Fruit fly (Drosophila melanogaster) whole organism: ENCODE data around the gene CG5854.

Source experiments
- CG8478 ChIP-seq: fragments of >200 bp; optimal IDR thresholded peaks from 2 replicates; lab custom pipeline; 2018; ENCODE audit warnings: inconsistent platforms
- Dll ChIP-seq: fragments of >200 bp; optimal IDR thresholded peaks from 2 replicates; lab custom pipeline; 2017
- EcR ChIP-seq, 2 experiments: fragments of >200 bp; optimal IDR thresholded peaks; 2 replicates each; lab custom pipeline; 2017; ENCODE audit warnings: missing biosample characterization in 2 of 2, missing genetic modification characterization in 2 of 2, missing genetic modification reagents in 2 of 2
- pan ChIP-seq: fragments of >200 bp; optimal IDR thresholded peaks from 2 replicates; lab custom pipeline; 2017
- psq ChIP-seq: fragments of >200 bp; optimal IDR thresholded peaks from 2 replicates; lab custom pipeline; 2017
- usp ChIP-seq: fragments of >200 bp; optimal IDR thresholded peaks from 2 replicates; lab custom pipeline; 2017; ENCODE audit warnings: missing biosample characterization, missing genetic modification characterization, mixed read lengths

Gene CG5854

DNA sequence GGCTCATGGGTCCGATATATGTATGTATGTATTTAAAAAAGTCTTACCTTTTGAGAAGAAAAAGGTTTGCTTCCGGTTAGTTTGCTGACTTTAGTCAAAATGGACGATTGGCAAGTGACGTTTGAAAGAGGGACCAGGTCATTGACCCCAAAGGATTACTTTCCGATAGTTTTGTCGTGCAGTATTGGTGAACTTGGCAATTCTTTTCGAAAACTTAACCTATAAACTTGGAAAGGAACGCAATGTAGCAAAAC, 355 bp upstream of the CG5854 start, which contains the start of gene RpS19b:
Gene RpS19b, minus strand, starts transcription at position 101 of the 254 bp plus-strand sequence.
- no peak for TF ChIP-seq EcR (GFP tag; optimal IDR thresholded peaks at IDR 0.05; lab: Kevin White, UChicago)
- no peak for TF ChIP-seq CG8478 (lab: Kevin White, UChicago)
- TF ChIP-seq pan (lab: Kevin White, UChicago): no peak
- TF ChIP-seq psq (lab: Kevin White, UChicago): no peak
- no peak for TF ChIP-seq Dll (lab: Kevin White, UChicago)
- TF ChIP-seq usp (GFP tag; lab: Kevin White, UChicago): no peak

DNA sequence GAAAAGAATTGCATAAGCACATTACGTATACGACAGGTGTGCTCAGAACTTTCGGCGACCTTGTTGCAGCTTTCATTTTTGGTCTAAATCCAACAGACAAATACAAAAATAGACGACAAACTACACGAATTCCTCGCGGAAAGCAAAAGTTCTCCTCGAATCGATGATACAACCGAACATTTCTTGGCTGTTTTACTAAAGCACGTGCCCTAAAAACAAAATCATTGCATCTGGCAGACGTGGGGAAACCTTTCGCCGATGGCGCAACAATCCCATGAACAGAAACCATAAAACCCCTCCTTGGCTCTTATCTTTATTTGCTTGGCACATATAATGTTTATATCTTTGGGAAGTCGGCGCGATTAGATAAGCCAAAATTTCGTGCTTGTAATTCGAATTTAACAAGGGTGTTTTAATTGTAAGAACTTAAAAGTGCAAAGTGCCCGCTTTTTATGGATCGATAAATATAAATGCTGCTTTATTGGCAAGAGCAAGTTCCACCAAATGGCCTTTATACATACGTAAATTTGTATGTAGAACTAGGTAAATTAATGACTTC, 4.9 kb downstream of the CG5854 start:
- no peak for TF ChIP-seq Dll (lab: Kevin White, UChicago)
- no peak for TF ChIP-seq usp (GFP tag; lab: Kevin White, UChicago)

DNA sequence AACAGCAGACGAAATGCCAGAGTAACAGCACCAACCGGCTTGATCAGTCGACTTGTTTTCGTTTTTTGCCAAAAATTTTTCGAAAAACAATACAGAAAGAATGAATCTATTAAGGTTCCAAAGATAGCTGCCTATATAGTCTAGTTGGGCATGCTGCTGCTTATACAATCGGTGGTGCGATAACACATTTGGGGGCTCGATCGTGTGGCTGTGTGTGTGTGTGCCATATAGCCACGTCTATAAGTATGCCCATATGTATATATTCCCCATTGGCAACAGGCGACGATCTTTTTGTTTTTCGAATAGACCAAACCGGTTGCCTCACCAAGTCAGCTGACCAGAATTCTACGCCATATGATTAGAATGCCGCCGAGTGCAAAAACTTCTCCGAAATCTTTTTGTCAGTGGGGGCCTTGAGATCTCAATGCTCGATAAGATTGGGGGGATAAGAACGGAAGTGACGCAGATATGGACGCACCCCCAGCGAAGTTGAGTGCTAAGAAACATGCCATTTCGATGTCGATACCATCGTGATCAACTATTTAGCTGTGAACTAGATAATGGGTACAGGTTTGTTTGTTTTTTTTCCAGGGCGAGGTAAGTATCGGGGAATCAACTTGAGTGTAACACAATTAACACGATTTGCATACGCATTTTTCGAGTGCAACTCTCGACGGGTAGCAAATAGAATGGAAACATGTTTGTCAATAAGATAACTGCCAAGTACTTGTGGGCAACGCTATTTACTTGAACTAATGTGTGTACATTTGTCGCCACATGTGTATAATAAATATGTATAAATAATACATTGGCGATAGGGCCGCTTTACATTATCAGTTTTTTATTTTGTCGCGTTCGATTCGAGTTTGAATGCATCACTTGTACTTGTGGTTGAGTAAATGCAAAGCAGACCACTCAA, 6.5 kb downstream of the CG5854 start:
- no peak for TF ChIP-seq Dll (lab: Kevin White, UChicago)
- no peak for TF ChIP-seq psq (lab: Kevin White, UChicago)
- TF ChIP-seq usp (GFP tag; lab: Kevin White, UChicago): no peak
- TF ChIP-seq CG8478 (lab: Kevin White, UChicago): no peak
- no peak for TF ChIP-seq EcR (GFP tag; optimal IDR thresholded peaks at IDR 0.05; lab: Kevin White, UChicago)
- no peak for TF ChIP-seq pan (lab: Kevin White, UChicago)

DNA sequence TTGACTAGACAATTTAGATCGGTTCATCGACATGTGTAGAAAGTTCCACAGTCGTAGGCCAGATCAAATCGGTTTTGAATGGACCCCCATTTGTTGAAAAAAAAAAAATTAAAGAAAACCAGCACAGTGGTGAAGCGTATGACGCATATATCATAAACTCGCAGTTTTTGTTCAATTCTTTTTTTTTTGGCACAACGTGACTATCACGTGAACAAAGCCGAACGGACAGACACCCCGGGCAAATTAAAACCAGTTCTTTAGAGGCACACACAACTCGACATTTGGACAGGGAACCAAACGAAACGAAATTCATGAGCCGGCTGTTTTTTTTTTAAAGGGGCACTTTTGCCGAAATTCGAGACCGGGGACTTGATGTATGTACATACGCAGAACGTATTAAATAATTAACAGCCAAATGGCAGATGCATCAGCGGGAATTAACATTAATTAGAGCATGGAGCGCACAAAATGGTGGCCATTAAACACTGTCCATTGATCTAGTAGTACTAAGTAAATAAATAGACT, 7.2 kb downstream of the CG5854 start:
- TF ChIP-seq pan (lab: Kevin White, UChicago): no peak
- TF ChIP-seq EcR (GFP tag; optimal IDR thresholded peaks at IDR 0.05; lab: Kevin White, UChicago): no peak
- no peak for TF ChIP-seq psq (lab: Kevin White, UChicago)

DNA sequence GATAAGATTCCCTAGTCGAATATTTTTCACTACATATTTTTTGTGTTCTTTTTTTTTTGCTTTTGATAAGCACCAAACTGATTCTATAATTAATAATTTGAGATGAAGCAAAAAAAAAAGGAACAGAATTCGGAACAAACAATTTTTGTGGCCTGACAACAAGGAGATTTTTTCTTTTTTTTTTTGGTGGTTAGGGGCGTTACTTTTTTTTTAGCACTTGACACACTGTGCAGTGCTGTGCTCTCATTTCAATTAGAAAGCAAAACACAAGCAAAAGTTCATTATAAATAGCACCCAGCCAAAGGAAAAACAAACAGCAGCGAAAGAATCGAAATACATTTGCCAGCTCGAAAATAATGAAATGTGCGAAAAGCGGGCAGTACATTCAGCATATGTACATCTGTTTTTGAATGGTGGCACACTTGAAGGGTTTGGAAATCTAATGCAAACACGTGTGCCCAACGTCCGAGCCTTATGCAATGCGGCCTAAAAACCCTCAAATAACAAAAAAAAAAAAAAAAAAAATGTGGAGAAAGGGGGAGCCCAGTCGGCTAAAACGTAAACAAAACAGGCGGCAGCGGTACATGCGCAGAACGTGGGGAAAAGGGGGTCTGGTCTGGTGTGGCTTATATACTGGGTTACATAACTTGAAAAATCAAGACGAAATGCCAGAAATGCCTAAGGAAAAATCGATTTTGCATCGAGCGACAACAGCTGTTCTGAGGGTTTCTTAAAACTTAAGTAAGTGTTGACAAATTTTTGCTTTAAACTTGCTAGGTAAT, 8.1 kb downstream of the CG5854 start:
- TF ChIP-seq EcR (GFP tag; optimal IDR thresholded peaks at IDR 0.05; lab: Kevin White, UChicago) (no peak), psq (lab: Kevin White, UChicago) (no peak), pan (lab: Kevin White, UChicago) (no peak), Dll (lab: Kevin White, UChicago) (no peak), CG8478 (lab: Kevin White, UChicago) (no peak), usp (GFP tag; lab: Kevin White, UChicago) (no peak)

DNA sequence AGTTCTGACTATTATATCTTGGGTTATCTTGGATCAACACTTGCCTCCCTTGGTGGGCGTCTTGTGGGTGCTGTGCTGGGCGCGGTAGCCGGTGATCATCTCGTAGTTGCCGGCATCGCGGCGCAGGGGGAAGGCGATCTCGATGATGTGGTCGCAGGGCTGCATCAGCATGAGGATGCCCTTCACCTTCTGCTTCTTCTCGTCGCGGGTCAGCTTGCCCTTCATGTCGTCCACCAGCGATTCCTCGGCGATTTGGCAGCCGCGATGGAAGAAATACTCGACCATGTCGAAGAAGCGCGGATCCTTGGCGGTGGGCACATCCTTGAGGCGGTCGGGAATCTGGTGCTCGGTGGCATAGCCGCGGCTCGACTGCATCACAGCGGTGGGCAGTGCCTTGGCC, 8.8 kb downstream of the CG5854 start:
- no peak for TF ChIP-seq usp (GFP tag; lab: Kevin White, UChicago)
- no peak for TF ChIP-seq psq (lab: Kevin White, UChicago)
- no peak for TF ChIP-seq EcR (GFP tag; optimal IDR thresholded peaks at IDR 0.05; lab: Kevin White, UChicago)
- TF ChIP-seq pan (lab: Kevin White, UChicago): no peak
- no peak for TF ChIP-seq CG8478 (lab: Kevin White, UChicago)
- TF ChIP-seq Dll (lab: Kevin White, UChicago): no peak

DNA sequence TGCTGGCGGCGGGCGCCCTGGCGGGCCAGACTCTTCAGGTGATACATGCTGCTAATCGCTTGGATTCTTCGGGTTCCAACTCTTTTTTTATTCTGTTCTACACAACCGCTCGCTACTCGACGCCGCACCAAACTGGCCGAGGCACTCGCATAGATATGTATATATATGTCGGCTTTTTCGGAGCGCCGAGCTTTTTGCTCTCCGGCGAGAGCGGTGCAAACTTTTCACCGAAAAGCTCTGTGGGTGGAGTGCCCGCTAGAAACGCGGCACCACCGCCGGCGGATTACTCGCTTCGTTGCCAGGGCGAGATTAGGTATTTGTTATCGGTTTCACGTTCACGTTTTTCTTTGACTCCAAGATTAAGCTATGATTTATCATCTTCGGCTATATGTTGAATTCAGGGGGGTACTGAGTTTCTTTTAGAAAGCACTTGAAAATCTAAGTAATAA, 9.3 kb downstream of the CG5854 start, which contains the start of gene Gdh:
Gene Gdh, minus strand, starts transcription at position 137 of the 449 bp plus-strand sequence.
- TF ChIP-seq psq (lab: Kevin White, UChicago): no peak
- no peak for TF ChIP-seq Dll (lab: Kevin White, UChicago)
- TF ChIP-seq CG8478 (lab: Kevin White, UChicago): no peak
- TF ChIP-seq usp (GFP tag; lab: Kevin White, UChicago): no peak
- no peak for TF ChIP-seq EcR (GFP tag; optimal IDR thresholded peaks at IDR 0.05; lab: Kevin White, UChicago)
- no peak for TF ChIP-seq pan (lab: Kevin White, UChicago)

DNA sequence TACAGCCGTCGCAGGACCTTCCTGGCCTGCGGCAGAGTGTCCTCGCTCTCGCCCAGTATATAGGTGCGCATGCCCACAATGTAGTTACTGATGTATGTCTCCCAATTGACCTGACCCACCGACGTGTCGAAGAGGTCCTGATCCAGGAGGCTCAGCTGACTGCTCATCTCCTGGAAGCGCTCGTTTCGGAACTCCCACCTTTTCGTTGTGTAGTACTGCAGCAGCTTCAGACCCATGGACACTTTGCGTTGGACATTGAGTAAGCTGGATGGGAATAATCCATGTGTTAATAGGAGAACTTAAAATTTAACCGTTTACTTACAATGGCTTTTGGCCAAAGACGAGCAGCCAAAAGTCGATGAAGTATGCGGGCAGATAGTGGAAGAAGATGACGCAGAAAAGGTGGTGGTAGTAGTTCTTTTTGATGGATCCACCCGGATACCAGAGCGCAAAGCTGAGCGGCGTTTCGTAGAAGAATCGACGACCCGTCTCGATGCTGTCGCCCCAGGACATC, 10.2 kb downstream of the CG5854 start:
- TF ChIP-seq usp (GFP tag; lab: Kevin White, UChicago) (no peak), pan (lab: Kevin White, UChicago) (no peak), Dll (lab: Kevin White, UChicago) (no peak), EcR (GFP tag; optimal IDR thresholded peaks at IDR 0.05; lab: Kevin White, UChicago) (no peak), psq (lab: Kevin White, UChicago) (no peak), CG8478 (lab: Kevin White, UChicago) (no peak)

DNA sequence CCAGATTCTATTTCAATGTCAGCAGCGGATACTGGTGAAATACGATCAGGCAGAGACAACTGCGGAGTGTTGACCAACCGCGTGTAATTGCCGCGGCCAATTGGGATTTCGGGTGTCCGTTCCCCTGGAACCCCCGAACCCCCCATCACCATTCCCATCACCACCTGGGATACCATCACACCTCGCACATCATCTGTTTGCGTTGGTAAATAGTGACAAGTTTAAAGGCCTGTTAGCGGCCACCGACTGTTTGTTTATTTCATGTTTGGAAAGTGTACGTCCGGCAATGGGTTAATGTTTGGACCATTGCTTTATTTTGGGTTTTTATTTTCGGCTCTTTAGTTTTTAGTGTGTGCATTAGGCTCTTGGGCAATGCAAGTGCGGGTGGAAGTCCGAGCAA, 13.3 kb downstream of the CG5854 start:
- TF ChIP-seq usp (GFP tag; lab: Kevin White, UChicago): no peak
- no peak for TF ChIP-seq Dll (lab: Kevin White, UChicago)
- TF ChIP-seq CG8478 (lab: Kevin White, UChicago): no peak
- no peak for TF ChIP-seq psq (lab: Kevin White, UChicago)
- no peak for TF ChIP-seq EcR (GFP tag; optimal IDR thresholded peaks at IDR 0.05; lab: Kevin White, UChicago)
- TF ChIP-seq pan (lab: Kevin White, UChicago): no peak

DNA sequence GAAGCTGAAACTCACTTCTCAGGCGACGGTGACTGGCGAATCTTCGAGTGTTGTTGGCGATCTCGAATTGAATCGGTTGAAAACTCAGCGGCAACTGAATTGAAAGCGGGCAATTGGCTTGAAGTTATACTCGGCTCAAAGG, 14.5 kb downstream of the CG5854 start, which contains the start of gene CG12268:
Gene CG12268, minus strand, starts transcription at position 101 of the 142 bp plus-strand sequence.
- TF ChIP-seq EcR (GFP tag; optimal IDR thresholded peaks at IDR 0.05; lab: Kevin White, UChicago): no peak
- no peak for TF ChIP-seq usp (GFP tag; lab: Kevin White, UChicago)
- TF ChIP-seq pan (lab: Kevin White, UChicago): no peak
- TF ChIP-seq Dll (lab: Kevin White, UChicago): no peak
- no peak for TF ChIP-seq CG8478 (lab: Kevin White, UChicago)
- no peak for TF ChIP-seq psq (lab: Kevin White, UChicago)
